Worm (Caenorhabditis elegans): ENCODE measurements around the gene egl-46.

DNA sequence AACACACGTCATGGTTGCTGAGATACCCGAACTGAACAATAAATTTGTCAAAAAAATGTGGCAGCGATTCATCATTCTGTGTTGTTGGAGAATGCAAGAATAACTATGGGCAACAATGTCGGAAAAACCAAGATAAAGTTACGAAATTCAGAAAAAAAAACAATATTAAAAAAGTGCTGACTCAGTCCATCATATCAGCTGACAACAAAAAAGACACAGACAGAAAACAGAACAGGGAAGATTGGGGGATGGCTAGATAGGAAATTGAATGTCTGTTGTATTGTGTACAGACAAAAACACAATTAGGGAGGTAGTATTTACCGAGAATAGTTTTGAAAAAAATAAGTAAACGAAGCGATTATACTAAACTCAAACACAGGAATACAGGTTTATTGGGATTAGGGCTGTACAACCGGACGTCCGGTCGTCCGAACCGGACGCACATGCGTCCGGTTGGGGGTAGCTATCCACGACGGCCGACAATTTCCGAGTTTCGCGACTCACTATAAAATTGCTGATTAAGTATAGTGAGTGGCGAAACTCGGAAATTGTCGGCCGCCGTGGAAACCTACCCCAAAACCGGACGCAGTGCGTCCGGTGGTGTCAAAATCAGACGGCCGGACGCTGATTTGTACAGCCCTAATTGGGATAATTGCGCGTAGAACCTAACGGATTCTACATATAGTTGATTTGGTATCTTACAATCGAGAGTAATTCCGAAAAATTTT lies 23.7 kb downstream of the egl-46 start:
- TF ChIP-seq pros-1 (tag; optimal IDR thresholded peaks at IDR 0.05) = no peak
- no peak for TF ChIP-seq hlh-13 (GFP tag; optimal IDR thresholded peaks at IDR 0.05)
- TF ChIP-seq ama-1 (optimal IDR thresholded peaks at IDR 0.05) = no peak
- no peak for TF ChIP-seq ceh-48 (tag; optimal IDR thresholded peaks at IDR 0.05)
- TF ChIP-seq ttx-3 (tag; optimal IDR thresholded peaks at IDR 0.05) = no peak
- TF ChIP-seq nhr-11 (tag; optimal IDR thresholded peaks at IDR 0.05) = no peak
- no peak for TF ChIP-seq dmd-4 (tag; optimal IDR thresholded peaks at IDR 0.05; ENCODE audit: borderline replicate concordance)
- no peak for TF ChIP-seq ref-2 (tag; optimal IDR thresholded peaks at IDR 0.05)
- no peak for TF ChIP-seq unc-3 (GFP tag; conservative IDR thresholded peaks at IDR 0.05)
- TF ChIP-seq unc-3 (tag; optimal IDR thresholded peaks at IDR 0.05) = no peak
- no peak for TF ChIP-seq ceh-31 (tag; optimal IDR thresholded peaks at IDR 0.05)
- no peak for TF ChIP-seq ceh-45 (GFP tag; IDR thresholded peaks at IDR 0.05)
- no peak for TF ChIP-seq eyg-1 (tag; optimal IDR thresholded peaks at IDR 0.05)
